Fruit fly (Drosophila melanogaster) S2 (cell line): Measurements from ENCODE around the gene fok.

Experiments used
- CG8478 ChIP-seq: fragments of >200 bp; optimal IDR thresholded peaks from 2 replicates; lab custom pipeline; 2018
- CTCF ChIP-seq, 2 experiments: fragments of >200 bp; optimal IDR thresholded peaks; 2 replicates each; lab custom pipeline; 2018

Gene fok

DNA sequence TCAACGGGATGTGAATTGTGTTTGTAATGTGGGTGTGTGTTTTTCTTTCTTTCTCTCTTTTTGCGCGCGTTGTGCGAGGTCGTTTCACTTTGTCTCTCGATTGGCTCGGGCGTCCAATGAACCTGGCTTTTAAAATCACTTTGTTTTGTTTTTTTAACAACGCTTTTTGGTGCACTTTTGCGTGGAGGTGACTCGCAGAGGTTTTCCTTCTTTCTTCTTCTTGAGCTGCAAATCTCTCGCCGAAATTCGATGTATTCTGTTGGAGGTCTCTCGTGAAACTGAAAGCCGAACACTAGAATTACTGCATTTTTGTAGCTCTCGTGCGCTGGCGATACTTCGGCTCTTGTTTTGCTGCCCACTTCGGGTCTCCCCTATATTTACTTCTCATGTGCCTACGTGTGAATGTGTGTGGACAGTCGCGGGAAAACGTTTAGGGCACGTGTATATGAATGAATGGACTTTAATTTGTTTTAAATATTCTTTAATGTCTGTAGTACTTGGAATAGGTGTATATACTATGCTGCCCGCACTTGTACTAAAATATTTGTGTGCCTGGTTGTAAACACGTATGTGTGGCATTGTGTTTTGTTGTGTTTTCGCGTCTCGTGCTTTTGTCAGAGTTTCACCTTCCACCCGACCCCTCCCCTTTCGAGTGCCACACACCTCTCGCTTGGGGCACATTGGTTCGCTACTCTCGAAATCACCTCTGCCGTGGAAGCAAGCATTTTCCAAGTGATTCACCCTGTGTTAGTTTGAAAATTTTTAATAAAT, at the start of gene fok:
Gene fok, minus strand, starts transcription at position 286 of the 771 bp plus-strand sequence.
- TF ChIP-seq CG8478 (lab: Kevin White, UChicago) (no peak), CTCF (optimal IDR thresholded peaks at IDR 0.05; lab: Kevin White, UChicago) (no peak)

DNA sequence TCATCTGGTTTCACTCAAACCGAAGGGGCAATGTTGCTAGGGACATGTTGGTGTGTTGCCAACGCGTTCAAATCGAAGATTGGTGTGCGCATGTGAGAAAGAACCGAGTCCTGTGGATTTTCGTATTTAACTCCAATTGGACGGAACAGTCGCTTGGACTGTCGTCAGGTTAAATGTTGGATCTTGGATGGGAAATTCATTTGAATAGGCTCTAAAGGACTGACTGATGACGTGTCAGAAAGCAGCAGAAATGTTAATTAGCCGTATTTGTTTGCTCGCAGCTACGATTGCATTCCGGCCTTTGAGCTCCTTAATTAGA, 36.3 kb upstream of the fok start:
- TF ChIP-seq CTCF (optimal IDR thresholded peaks at IDR 0.05; lab: Kevin White, UChicago) (no peak), CG8478 (lab: Kevin White, UChicago) (no peak)

DNA sequence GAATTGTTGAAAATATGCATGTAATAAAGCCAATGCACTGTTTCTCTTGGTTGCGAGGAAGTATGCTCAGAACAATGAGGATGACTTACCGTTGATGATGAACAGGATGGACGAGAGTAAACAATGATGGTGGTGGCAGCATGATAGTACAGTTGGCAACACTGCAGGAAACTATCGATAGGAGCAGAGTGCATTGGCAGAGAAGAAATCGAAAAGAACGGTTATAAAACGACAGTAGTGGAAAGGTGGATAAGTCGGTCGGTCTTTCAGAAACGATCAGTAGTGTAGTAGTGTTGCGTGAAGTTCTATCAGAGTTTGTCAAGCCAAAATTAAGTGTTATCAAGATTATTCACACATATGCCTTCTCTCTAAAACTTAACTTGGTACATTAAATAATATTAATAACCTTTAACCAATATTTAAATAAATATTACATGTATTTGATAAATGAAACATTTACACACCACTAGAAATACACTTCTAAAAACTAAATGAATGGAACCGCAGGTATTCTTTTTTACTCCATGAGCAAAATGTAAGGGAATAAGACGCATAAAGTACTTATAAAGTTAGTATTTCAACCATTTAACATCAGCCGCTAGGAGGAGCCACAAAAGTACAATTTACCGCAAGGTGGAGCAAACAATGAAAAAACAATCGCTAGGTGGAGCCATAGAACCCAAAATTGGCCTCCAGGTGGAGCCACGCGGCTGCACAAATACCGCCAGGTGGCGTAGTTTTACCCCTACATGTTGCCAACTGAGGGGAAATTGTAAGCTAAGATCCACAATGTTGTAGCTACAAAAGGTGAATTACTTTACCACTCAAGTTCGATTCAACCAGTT, 35.7 kb upstream of the fok start:
- TF ChIP-seq CTCF (optimal IDR thresholded peaks at IDR 0.05; lab: Kevin White, UChicago) (peak; percentile 100), CG8478 (lab: Kevin White, UChicago) (no peak)

DNA sequence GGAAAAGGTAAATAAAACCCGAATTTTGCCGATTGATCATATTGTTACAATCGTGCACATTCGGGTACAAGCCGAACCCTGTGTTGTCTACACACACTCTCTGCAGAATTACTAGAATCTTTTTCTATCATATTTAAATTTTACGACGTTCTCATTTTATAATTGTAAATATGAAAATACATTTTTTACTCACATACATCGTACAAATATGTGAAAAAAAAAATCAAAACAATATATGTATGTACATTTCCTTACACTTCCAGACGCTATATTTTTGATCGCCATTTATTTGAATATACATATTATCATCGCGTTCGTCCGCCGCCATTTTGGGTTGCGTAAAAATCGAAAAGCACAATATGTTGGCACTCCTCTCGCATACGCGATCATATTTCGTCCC, 32.9 kb upstream of the fok start:
- TF ChIP-seq CG8478 (lab: Kevin White, UChicago) (no peak), CTCF (optimal IDR thresholded peaks at IDR 0.05; lab: Kevin White, UChicago) (no peak)

DNA sequence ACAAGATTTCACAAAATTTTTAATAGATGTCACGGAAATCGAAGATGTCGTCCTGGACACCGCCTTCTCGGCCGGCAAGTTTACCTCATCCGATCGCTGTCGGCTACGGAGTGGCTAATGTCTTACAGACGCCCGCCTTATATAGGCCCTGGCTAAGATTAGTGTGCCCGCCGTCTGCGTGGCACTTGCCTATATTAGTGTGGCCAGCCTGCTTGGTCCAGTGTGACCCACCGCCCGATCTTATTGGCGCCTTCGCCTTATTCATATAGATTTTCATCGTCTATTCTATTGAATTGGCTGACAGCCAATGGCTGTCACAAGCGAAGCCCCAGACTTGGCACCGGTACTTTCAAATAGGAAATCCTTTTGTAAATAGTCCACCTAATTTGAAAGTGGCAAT, 31.0 kb upstream of the fok start:
- TF ChIP-seq CTCF (optimal IDR thresholded peaks at IDR 0.05; lab: Kevin White, UChicago) (no peak), CG8478 (lab: Kevin White, UChicago) (no peak)

DNA sequence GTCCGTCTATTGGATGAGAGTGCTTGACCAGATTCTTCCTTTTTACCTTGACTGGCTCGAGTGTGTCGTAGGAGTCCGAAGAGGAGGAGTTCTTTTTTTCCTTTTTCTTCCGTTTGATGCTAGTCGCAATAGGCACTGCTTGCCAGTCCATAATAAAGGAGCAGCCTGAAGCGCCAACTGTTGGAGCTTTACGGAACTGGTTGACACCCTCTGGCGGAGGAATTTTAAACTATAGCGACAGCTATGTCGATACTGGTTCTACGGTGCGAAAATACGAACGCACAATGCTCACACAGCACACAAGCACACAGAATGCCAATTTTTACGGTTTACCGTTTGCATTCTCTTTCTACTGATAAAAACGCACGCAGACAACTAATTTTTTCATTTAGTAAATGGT, 21.7 kb upstream of the fok start:
- TF ChIP-seq CG8478 (lab: Kevin White, UChicago): no peak
- TF ChIP-seq CTCF (optimal IDR thresholded peaks at IDR 0.05; lab: Kevin White, UChicago): peak; percentile 72 to 80

DNA sequence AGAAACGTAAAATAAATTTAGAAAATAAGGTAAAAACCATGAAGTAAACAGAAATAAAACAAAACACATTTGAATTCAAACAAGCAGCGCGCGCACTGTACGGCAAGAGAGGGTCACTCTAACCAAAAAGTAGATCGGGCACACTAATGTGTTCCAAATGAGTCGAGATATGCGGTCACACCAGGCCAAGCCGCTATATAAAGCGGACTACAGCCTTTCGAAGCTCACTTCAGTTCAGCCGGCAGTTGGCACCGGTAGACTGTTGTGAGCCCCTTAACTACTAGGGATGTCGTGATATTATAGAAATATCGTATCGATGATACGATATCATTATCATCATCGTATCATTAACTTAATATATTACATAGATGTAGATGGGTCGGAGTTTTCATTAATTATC, 19.7 kb upstream of the fok start:
- TF ChIP-seq CG8478 (lab: Kevin White, UChicago) (no peak), CTCF (optimal IDR thresholded peaks at IDR 0.05; lab: Kevin White, UChicago) (no peak)

DNA sequence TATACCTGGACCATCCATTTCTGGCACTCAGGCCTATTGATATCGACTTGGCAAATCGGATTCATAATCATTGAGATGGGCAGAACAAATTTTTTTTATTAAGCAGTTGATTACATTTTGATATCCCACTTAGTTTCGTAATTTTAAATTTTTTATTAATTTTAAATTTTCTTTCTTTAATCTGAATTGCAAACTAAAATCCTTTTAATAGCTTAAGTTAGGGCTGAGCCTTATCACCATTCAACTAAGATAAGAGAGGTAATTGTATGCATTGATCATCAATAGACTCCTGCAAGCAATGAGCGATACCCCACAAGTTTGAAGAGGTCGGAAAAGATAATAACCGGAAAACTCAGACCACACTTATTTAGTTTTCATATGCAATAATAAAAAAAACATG, 19.2 kb upstream of the fok start, which contains the start of gene CG13970:
Gene CG13970, minus strand, starts transcription at position 101 of the 400 bp plus-strand sequence.
- TF ChIP-seq CTCF (optimal IDR thresholded peaks at IDR 0.05; lab: Kevin White, UChicago): no peak
- no peak for TF ChIP-seq CG8478 (lab: Kevin White, UChicago)

DNA sequence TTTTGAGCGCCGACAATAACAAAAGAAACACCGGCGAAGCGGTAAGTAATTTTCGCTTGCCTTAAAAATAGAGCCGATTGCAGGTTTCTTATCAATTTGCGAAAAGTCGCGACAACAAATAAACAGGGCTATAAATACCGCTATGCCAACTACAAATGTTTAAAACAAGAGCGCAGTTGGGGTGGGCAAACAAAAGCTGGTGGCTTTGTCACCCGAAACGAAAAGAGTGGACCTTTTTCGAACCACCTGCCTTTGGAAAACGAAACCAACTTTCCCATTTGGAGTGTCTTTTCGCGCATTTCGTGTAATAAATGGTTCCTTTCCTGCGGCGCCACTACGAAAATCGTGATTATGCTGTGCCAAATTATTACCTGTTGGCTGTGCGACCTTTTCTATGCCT, 13.3 kb upstream of the fok start:
- TF ChIP-seq CG8478 (lab: Kevin White, UChicago) (no peak), CTCF (optimal IDR thresholded peaks at IDR 0.05; lab: Kevin White, UChicago) (peak in 1 of 2 experiments; percentile 2)

DNA sequence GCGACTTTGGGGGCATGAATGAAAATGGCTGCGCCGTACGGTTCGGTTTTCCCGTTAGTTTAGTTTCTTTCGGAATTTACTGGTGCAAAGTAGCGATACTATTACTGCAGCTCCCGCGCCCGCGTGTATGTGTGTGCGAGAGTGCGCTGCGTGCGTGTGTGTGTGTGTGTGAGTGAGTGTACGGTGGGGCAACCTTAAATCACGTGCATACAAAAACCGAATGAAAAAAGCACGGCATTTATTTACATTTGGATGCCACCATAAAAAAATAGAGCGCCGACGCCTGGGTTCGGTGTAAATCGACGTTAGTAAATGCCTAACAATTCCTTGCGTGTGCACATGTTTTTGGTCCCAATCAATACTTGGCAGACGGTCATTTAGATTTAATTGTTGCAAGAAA, 12.9 kb upstream of the fok start:
- TF ChIP-seq CG8478 (lab: Kevin White, UChicago) (no peak), CTCF (optimal IDR thresholded peaks at IDR 0.05; lab: Kevin White, UChicago) (no peak)

DNA sequence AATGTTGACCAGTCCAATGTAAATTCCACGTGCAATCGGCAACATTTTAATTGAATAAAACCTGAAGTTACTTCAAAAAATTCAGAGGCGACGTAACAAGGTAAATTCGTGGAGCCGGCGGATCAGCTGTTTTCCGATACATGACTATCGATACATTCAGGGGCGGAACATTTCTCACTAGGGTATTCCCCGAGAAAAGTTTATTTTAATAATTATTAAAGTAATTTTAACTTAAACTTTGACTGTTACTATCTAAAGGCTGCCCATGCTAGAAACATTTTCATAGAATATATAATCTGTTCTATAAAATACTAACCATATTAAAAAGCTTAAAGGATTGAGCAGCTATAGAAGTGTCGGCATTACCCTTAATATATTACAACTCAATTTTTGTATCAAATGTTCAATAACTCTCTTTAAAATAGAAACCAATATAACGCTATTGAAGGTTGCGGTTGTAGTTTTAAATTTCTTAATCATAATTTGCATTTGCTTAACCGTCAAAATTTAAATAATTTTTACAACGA, 12.3 kb upstream of the fok start, which contains the start of the genes mRpS18B and Kua:
Gene mRpS18B, minus strand, starts transcription at position 149 of the 527 bp plus-strand sequence.
Gene Kua, plus strand, starts transcription at position 477 of the 527 bp plus-strand sequence.
- no peak for TF ChIP-seq CTCF (optimal IDR thresholded peaks at IDR 0.05; lab: Kevin White, UChicago)
- TF ChIP-seq CG8478 (lab: Kevin White, UChicago): no peak

DNA sequence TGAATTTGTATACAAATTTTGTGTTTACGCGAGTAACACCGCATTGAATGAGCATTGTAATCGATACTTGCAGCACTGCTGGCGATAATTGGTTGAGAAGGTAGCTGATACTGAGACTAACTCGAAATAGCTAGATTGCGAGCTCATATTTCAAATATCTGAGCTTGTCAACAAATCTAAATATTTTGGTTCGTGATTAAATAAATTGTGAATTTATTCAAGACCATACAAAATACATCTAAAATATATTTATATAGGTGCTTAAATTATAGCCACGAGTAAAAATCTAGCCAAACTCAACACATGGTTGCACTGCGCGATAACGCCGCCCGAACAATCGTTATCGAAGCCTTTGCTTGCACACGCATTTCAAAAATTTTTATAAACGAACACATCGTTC, 8.9 kb upstream of the fok start, which contains the start of the genes Taf13 and nesd:
Gene Taf13, minus strand, starts transcription at position 56 of the 400 bp plus-strand sequence.
Gene nesd, plus strand, starts transcription at position 179 of the 400 bp plus-strand sequence.
- TF ChIP-seq CG8478 (lab: Kevin White, UChicago) (no peak), CTCF (optimal IDR thresholded peaks at IDR 0.05; lab: Kevin White, UChicago) (no peak)

DNA sequence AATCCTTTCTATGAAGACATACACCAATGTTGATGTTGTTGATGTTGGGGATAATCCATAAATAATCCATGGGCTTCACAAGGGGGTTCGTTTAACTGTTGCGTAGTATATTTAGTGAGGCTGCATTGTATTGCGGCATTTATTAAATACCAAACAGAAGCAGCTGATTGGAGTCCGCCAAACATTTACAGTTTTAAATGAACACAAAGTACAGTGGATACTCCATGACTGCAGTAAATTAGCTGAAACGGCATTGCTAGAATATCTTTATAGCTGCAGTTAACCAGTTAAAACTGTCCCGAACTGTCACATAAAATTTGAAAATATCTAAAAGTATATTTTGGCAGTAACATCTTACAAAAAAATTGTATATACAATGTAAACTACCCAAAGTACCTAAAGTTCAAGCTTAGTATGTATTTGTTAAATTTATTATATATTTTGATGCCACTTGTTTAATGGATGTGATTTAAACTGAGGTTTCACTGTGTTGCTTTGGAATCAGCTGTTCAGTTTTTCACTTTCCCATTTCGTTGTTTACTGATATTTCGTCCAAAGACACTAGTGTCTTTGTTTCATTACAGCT, 6.3 kb upstream of the fok start, which contains the start of the genes CG10747 and Pyroxd1:
Gene CG10747, minus strand, starts transcription at position 255 of the 586 bp plus-strand sequence.
Gene Pyroxd1, plus strand, starts transcription at position 342 of the 586 bp plus-strand sequence.
- TF ChIP-seq CG8478 (lab: Kevin White, UChicago) (no peak), CTCF (optimal IDR thresholded peaks at IDR 0.05; lab: Kevin White, UChicago) (no peak)
